Fruit fly (Drosophila melanogaster) whole organism, wandering third instar larva: ENCODE results near the gene Polr3E.
A peak's percentile ranks its signal among the peaks of the same experiment; 100 is the strongest.

Experiments
- Abd-B ChIP-seq: fragments of >200 bp; optimal IDR thresholded peaks from 2 replicates; lab custom pipeline; 2017; ENCODE audit warnings: missing biosample characterization, missing genetic modification characterization
- CG32264 ChIP-seq: fragments of 200-800 bp; sonication (Bioruptor generic); optimal IDR thresholded peaks from 2 replicates; lab custom pipeline; 2016; ENCODE audit warnings: missing biosample characterization, missing genetic modification characterization
- CG9705 ChIP-seq: fragments of 200-800 bp; sonication (Bioruptor generic); optimal IDR thresholded peaks from 2 replicates; lab custom pipeline; 2018; ENCODE audit warnings: missing biosample characterization, mild to moderate bottlenecking, missing genetic modification characterization
- CrebA ChIP-seq: fragments of 200-800 bp; sonication (Bioruptor generic); optimal IDR thresholded peaks from 2 replicates; lab custom pipeline; 2016; ENCODE audit warnings: missing biosample characterization, mild to moderate bottlenecking, missing genetic modification characterization, borderline replicate concordance
- Dfd ChIP-seq: fragments of >200 bp; optimal IDR thresholded peaks from 2 replicates; lab custom pipeline; 2017; ENCODE audit warnings: missing biosample characterization, missing genetic modification characterization
- Dif ChIP-seq: fragments of 200-275, 200-300 bp; sonication (Bioruptor generic); optimal IDR thresholded peaks from 2 replicates; lab custom pipeline; 2018; ENCODE audit warnings: missing biosample characterization, missing genetic modification characterization; ENCODE audit not compliant: partially characterized antibody
- GATAd ChIP-seq: sonication (Bioruptor generic); optimal IDR thresholded peaks from 2 replicates; lab custom pipeline; 2016; ENCODE audit warnings: missing biosample characterization, missing genetic modification characterization
- HLH106 ChIP-seq: fragments of 200-800 bp; optimal IDR thresholded peaks from 3 replicates; lab custom pipeline; 2019; ENCODE audit warnings: missing biosample characterization, mild to moderate bottlenecking, missing genetic modification characterization, moderate library complexity
- Hnf4 ChIP-seq: fragments of 200-800 bp; sonication (Bioruptor generic); optimal IDR thresholded peaks from 2 replicates; lab custom pipeline; 2016; ENCODE audit warnings: missing biosample characterization, mild to moderate bottlenecking, missing genetic modification characterization
- Hr78 ChIP-seq: fragments of >200 bp; optimal IDR thresholded peaks from 2 replicates; lab custom pipeline; 2017; ENCODE audit warnings: missing biosample characterization, missing genetic modification characterization
- Hr83 ChIP-seq: fragments of 200-300 bp; sonication (Bioruptor generic); optimal IDR thresholded peaks from 2 replicates; lab custom pipeline; 2016; ENCODE audit warnings: missing biosample characterization, mild to moderate bottlenecking, missing genetic modification characterization, moderate library complexity; ENCODE audit not compliant: poor library complexity, severe bottlenecking
- Jra ChIP-seq: sonication (Bioruptor generic); optimal IDR thresholded peaks from 2 replicates; lab custom pipeline; 2016; ENCODE audit warnings: missing biosample characterization, missing genetic modification characterization
- Mio ChIP-seq: sonication (Bioruptor generic); optimal IDR thresholded peaks from 2 replicates; lab custom pipeline; 2016; ENCODE audit warnings: missing biosample characterization, missing genetic modification characterization
- Myc ChIP-seq: fragments of >200 bp; optimal IDR thresholded peaks from 2 replicates; lab custom pipeline; 2017
- N ChIP-seq: fragments of >200 bp; optimal IDR thresholded peaks from 2 replicates; lab custom pipeline; 2018; ENCODE audit warnings: missing biosample characterization, missing external identifiers, missing genetic modification characterization
- OdsH ChIP-seq: fragments of 200-800 bp; sonication (Bioruptor generic); optimal IDR thresholded peaks from 2 replicates; lab custom pipeline; 2016; ENCODE audit warnings: missing biosample characterization, mild to moderate bottlenecking, missing genetic modification characterization
- Rel ChIP-seq, 2 experiments: fragments of 200-800 bp; sonication (Bioruptor generic) in 1 of 2; optimal IDR thresholded peaks; 2 replicates in 1 of 2; 3 replicates in 1 of 2; lab custom pipeline; 2016 to 2019; ENCODE audit warnings: mild to moderate bottlenecking in 2 of 2, missing biosample characterization in 2 of 2, missing genetic modification characterization in 2 of 2, moderate library complexity in 1 of 2
- Sp1 ChIP-seq: fragments of 200-800 bp; sonication (Bioruptor generic); optimal IDR thresholded peaks from 3 replicates; lab custom pipeline; 2019; ENCODE audit warnings: missing biosample characterization, mild to moderate bottlenecking, missing genetic modification characterization, moderate library complexity
- Vsx2 ChIP-seq: fragments of 200-300, 225-300 bp; sonication (Bioruptor generic); optimal IDR thresholded peaks from 2 replicates; lab custom pipeline; 2018; ENCODE audit warnings: missing biosample characterization, missing genetic modification characterization; ENCODE audit not compliant: partially characterized antibody
- br ChIP-seq: fragments of 200-800 bp; sonication (Bioruptor generic); optimal IDR thresholded peaks from 2 replicates; lab custom pipeline; 2016; ENCODE audit warnings: missing biosample characterization, missing genetic modification characterization
- brk ChIP-seq: fragments of 200-800 bp; sonication (Bioruptor generic); optimal IDR thresholded peaks from 2 replicates; lab custom pipeline; 2016; ENCODE audit warnings: missing biosample characterization, mild to moderate bottlenecking, missing genetic modification characterization
- dl ChIP-seq, 2 experiments: fragments of 175-275, 200-275 bp in 1 of 2; fragments of 200-275 bp in 1 of 2; sonication (Bioruptor generic); optimal IDR thresholded peaks; lab custom pipeline; 2018; ENCODE audit warnings: mild to moderate bottlenecking in 2 of 2, missing biosample characterization in 2 of 2, missing genetic modification characterization in 2 of 2, moderate library complexity in 2 of 2; ENCODE audit not compliant: partially characterized antibody in 2 of 2, insufficient read depth in 1 of 2
- dmrt93B ChIP-seq: fragments of 200-800 bp; sonication (Bioruptor generic); optimal IDR thresholded peaks from 2 replicates; lab custom pipeline; 2018; ENCODE audit warnings: missing biosample characterization, mild to moderate bottlenecking, missing genetic modification characterization
- dsf ChIP-seq: sonication (Bioruptor generic); optimal IDR thresholded peaks from 2 replicates; lab custom pipeline; 2016; ENCODE audit warnings: missing biosample characterization, missing genetic modification characterization, borderline replicate concordance
- ey ChIP-seq: fragments of 200-800 bp; sonication (Bioruptor generic); optimal IDR thresholded peaks from 2 replicates; lab custom pipeline; 2016; ENCODE audit warnings: missing biosample characterization, missing genetic modification characterization
- foxo ChIP-seq, 2 experiments: fragments of 200-800 bp; sonication (Bioruptor generic); optimal IDR thresholded peaks; 2 replicates in 1 of 2; 3 replicates in 1 of 2; lab custom pipeline; 2016 to 2017; ENCODE audit warnings: missing biosample characterization in 2 of 2, missing genetic modification characterization in 2 of 2
- fru ChIP-seq: fragments of 200-800 bp; sonication (Bioruptor generic); optimal IDR thresholded peaks from 3 replicates; lab custom pipeline; 2016; ENCODE audit warnings: missing biosample characterization, mild to moderate bottlenecking, missing genetic modification characterization
- h ChIP-seq: fragments of 200-800 bp; sonication (Bioruptor generic); optimal IDR thresholded peaks from 3 replicates; lab custom pipeline; 2016; ENCODE audit warnings: missing biosample characterization, mild to moderate bottlenecking, missing genetic modification characterization
- jim ChIP-seq: fragments of 175-275, 200-325 bp; sonication (Bioruptor generic); optimal IDR thresholded peaks from 2 replicates; lab custom pipeline; 2016; ENCODE audit warnings: missing biosample characterization, mild to moderate bottlenecking, missing genetic modification characterization
- lola ChIP-seq: fragments of >200 bp; optimal IDR thresholded peaks from 2 replicates; lab custom pipeline; 2017; ENCODE audit warnings: missing biosample characterization, missing genetic modification characterization
- pan ChIP-seq: fragments of >200 bp; optimal IDR thresholded peaks from 2 replicates; lab custom pipeline; 2017
- psq ChIP-seq: fragments of 200-800 bp; sonication (Bioruptor generic); optimal IDR thresholded peaks from 3 replicates; lab custom pipeline; 2017; ENCODE audit warnings: missing biosample characterization, mild to moderate bottlenecking, missing genetic modification characterization, moderate library complexity
- rgr ChIP-seq: fragments of 200-800 bp; sonication (Bioruptor generic); optimal IDR thresholded peaks from 3 replicates; lab custom pipeline; 2016; ENCODE audit warnings: missing biosample characterization, mild to moderate bottlenecking, missing genetic modification characterization
- sage ChIP-seq: fragments of 200-800 bp; sonication (Bioruptor generic); optimal IDR thresholded peaks from 2 replicates; lab custom pipeline; 2016; ENCODE audit warnings: missing biosample characterization, mild to moderate bottlenecking, missing genetic modification characterization
- sv ChIP-seq: fragments of 200-800 bp; sonication (Bioruptor generic); optimal IDR thresholded peaks from 3 replicates; lab custom pipeline; 2016; ENCODE audit warnings: missing biosample characterization, missing genetic modification characterization
- tai ChIP-seq: sonication (Bioruptor generic); optimal IDR thresholded peaks from 2 replicates; lab custom pipeline; 2016; ENCODE audit warnings: missing biosample characterization, missing genetic modification characterization
- usp ChIP-seq: fragments of >200 bp; optimal IDR thresholded peaks from 2 replicates; lab custom pipeline; 2017; ENCODE audit warnings: missing biosample characterization, missing genetic modification characterization
- woc ChIP-seq: sonication (Bioruptor generic); optimal IDR thresholded peaks from 2 replicates; lab custom pipeline; 2016; ENCODE audit warnings: missing biosample characterization, mild to moderate bottlenecking, missing genetic modification characterization

Gene Polr3E

DNA sequence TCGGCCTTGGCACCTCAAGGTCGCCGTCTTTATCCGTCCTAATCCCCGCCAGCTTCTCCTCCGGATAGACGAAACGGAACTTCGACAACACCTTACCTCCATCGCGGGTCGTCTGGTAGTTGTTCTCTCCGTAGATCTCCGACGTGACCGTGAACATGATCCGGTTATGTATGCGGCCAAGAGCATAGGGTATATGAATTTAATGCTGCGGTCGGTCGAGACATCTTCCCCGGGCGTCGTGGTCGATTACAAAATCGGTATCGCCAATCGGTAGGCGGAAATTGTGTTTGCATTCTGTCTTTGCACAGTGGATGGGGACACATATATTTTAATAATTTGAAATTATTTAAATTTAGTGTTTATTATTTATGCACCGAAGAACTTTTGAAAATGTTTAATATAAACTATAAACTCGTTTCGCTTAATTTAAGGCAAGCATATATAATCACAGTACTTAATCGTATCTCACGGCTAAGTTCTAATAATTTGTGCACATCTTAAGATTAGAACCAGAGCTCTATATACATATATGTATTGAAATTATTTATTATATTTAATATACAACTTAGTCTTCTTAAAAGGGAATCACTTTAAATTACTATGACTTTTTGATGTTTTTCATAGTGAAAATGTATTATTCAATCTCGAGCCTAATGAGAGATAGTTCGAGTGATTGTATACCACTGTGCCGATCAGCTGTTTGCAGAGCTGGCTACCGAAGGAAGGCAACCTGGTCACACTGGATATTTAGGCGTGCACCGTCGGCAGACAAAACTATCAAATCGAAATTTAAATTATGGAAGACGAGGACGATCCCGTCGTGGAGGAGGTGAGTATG is at the start of gene Polr3E, which contains the start of gene CG10584:
Gene Polr3E (plus strand): TSS at position 733 of the 838 bp plus-strand sequence.
Gene CG10584 (minus strand): TSS at position 268 of the 838 bp plus-strand sequence.
- no peak for TF ChIP-seq GATAd (GFP tag; lab: Kevin White, UChicago)
- TF ChIP-seq dmrt93B (GFP tag; lab: Kevin White, UChicago): peak; percentile 83
- no peak for TF ChIP-seq Abd-B (GFP tag; lab: Kevin White, UChicago)
- TF ChIP-seq Dif (GFP tag; lab: Kevin White, UChicago): no peak
- peak; percentile 60 for TF ChIP-seq Hr83 (GFP tag; lab: Kevin White, UChicago)
- TF ChIP-seq brk (GFP tag; lab: Kevin White, UChicago): peak; percentile 72
- TF ChIP-seq fru (GFP tag; lab: Kevin White, UChicago): peak; percentile 82
- peak; percentile 82 for TF ChIP-seq h (GFP tag; lab: Kevin White, UChicago)
- no peak for TF ChIP-seq pan (lab: Kevin White, UChicago)
- TF ChIP-seq psq: peak; percentile 86
- peak; percentile 55 for TF ChIP-seq ey (GFP tag; lab: Kevin White, UChicago)
- TF ChIP-seq Jra (GFP tag; lab: Kevin White, UChicago): peak; percentile 70
- TF ChIP-seq sv (GFP tag; lab: Kevin White, UChicago): peak; percentile 71
- TF ChIP-seq N (GFP tag; lab: Kevin White, UChicago): no peak
- no peak for TF ChIP-seq dl (GFP tag; optimal IDR thresholded peaks at IDR 0.05; lab: Kevin White, UChicago; ENCODE audit: insufficient read depth in 1 of 2, partially characterized antibody in 2 of 2)
- TF ChIP-seq dsf: no peak
- peak; percentile 96 for TF ChIP-seq Sp1
- TF ChIP-seq Rel (GFP tag; optimal IDR thresholded peaks at IDR 0.05; lab: Kevin White, UChicago): peak; percentile 52
- peak; percentile 71 for TF ChIP-seq Rel (tag; optimal IDR thresholded peaks at IDR 0.05; lab: Kevin White, UChicago)
- TF ChIP-seq Mio (GFP tag; lab: Kevin White, UChicago): no peak
- no peak for TF ChIP-seq Dfd (GFP tag; lab: Kevin White, UChicago)
- peak; percentile 88 for TF ChIP-seq rgr (GFP tag; lab: Kevin White, UChicago)
- peak; percentile 7 for TF ChIP-seq CG32264 (GFP tag; lab: Kevin White, UChicago)
- no peak for TF ChIP-seq Hr78
- peak; percentile 94 for TF ChIP-seq HLH106 (tag; lab: Kevin White, UChicago)
- TF ChIP-seq br (GFP tag; lab: Kevin White, UChicago): peak; percentile 65
- peak; percentile 86 for TF ChIP-seq OdsH (GFP tag; lab: Kevin White, UChicago)
- TF ChIP-seq Myc (lab: Kevin White, UChicago): no peak
- no peak for TF ChIP-seq CrebA
- peak; percentile 89 for TF ChIP-seq CG9705 (GFP tag; lab: Kevin White, UChicago)
- TF ChIP-seq Vsx2 (GFP tag; lab: Kevin White, UChicago): no peak
- peak; percentile 77 for TF ChIP-seq sage (GFP tag; lab: Kevin White, UChicago)
- no peak for TF ChIP-seq usp
- no peak for TF ChIP-seq jim (GFP tag; lab: Kevin White, UChicago)
- peak; percentile 66 for TF ChIP-seq Hnf4 (GFP tag; lab: Kevin White, UChicago)
- peak; percentile 74 for TF ChIP-seq woc (GFP tag; lab: Kevin White, UChicago)
- TF ChIP-seq lola (GFP tag; lab: Kevin White, UChicago): no peak
- no peak for TF ChIP-seq tai (GFP tag; lab: Kevin White, UChicago)
- TF ChIP-seq foxo (GFP tag; optimal IDR thresholded peaks at IDR 0.05; lab: Kevin White, UChicago): peak in 1 of 2 experiments; percentile 91

dm6 chr3L:20982544-20982943 is 49.1 kb upstream of the Polr3E start:
- TF ChIP-seq h (GFP tag; lab: Kevin White, UChicago): no peak
- TF ChIP-seq GATAd (GFP tag; lab: Kevin White, UChicago): no peak
- TF ChIP-seq CG9705 (GFP tag; lab: Kevin White, UChicago): no peak
- no peak for TF ChIP-seq Hr78
- no peak for TF ChIP-seq dmrt93B (GFP tag; lab: Kevin White, UChicago)
- no peak for TF ChIP-seq rgr (GFP tag; lab: Kevin White, UChicago)
- TF ChIP-seq fru (GFP tag; lab: Kevin White, UChicago): no peak
- TF ChIP-seq pan (lab: Kevin White, UChicago): no peak
- TF ChIP-seq Dif (GFP tag; lab: Kevin White, UChicago): no peak
- no peak for TF ChIP-seq lola (GFP tag; lab: Kevin White, UChicago)
